Worm (Caenorhabditis elegans): ENCODE measurements around the gene Y41D4A.4.

ce11 chrIV:1765954-1766353, 20.2 kb downstream of the Y41D4A.4 start:
- TF ChIP-seq hmg-4 (GFP tag; optimal IDR thresholded peaks at IDR 0.05) (no peak), ets-7 (tag; optimal IDR thresholded peaks at IDR 0.05) (no peak), ama-1 (optimal IDR thresholded peaks at IDR 0.05) (no peak), scrt-1 (GFP tag; IDR thresholded peaks at IDR 0.05) (no peak), aly-1 (tag; optimal IDR thresholded peaks at IDR 0.05) (no peak), ceh-13 (GFP tag; optimal IDR thresholded peaks at IDR 0.05) (no peak)
